Fruit fly (Drosophila melanogaster): Measurements from ENCODE around the gene swm.

Gene swm

dm6 chr2L:19533247-19533646 lies 40.2 kb downstream of the swm start, which contains the start of gene CG33116 (continued):
- TF ChIP-seq BEAF-32 (GFP tag; optimal IDR thresholded peaks at IDR 0.05) (peak; percentile 29), CG6272 (GFP tag; IDR thresholded peaks at IDR 0.05) (peak; percentile 30; the same call in 1 of the 2 replicates), Adf1 (GFP tag; IDR thresholded peaks at IDR 0.05) (peak; percentile 91), z (GFP tag; IDR thresholded peaks at IDR 0.05) (no peak), sna (GFP tag; IDR thresholded peaks at IDR 0.05; ENCODE audit: partially characterized antibody) (no peak), nmo (GFP tag; optimal IDR thresholded peaks at IDR 0.05) (peak; percentile 83), sc (optimal IDR thresholded peaks at IDR 0.05) (no peak), sc (GFP tag; optimal IDR thresholded peaks at IDR 0.05) (peak; percentile 55), CG4730 (GFP tag; IDR thresholded peaks at IDR 0.05) (peak; percentile 55), CG11695 (GFP tag; IDR thresholded peaks at IDR 0.05) (peak; percentile 76; the same call in 2 of the 3 replicates), cas (GFP tag; IDR thresholded peaks at IDR 0.05) (peak; percentile 32; the same call in 1 of the 2 replicates), otp (GFP tag; IDR thresholded peaks at IDR 0.05) (peak; percentile 43; the same call in 2 of the 3 replicates), HLHmδ (GFP tag; optimal IDR thresholded peaks at IDR 0.05) (peak; percentile 23), Doc2 (GFP tag; IDR thresholded peaks at IDR 0.05) (no peak), CG1792 (GFP tag; optimal IDR thresholded peaks at IDR 0.05) (peak; percentile 63), Hr3 (GFP tag; optimal IDR thresholded peaks at IDR 0.05) (peak; percentile 82), peb (GFP tag; IDR thresholded peaks at IDR 0.05) (peak; percentile 24; the same call in 1 of the 2 replicates), ERR (GFP tag; optimal IDR thresholded peaks at IDR 0.05) (peak; percentile 60), fu2 (GFP tag; optimal IDR thresholded peaks at IDR 0.05) (peak; percentile 88), Nf-YA (GFP tag; IDR thresholded peaks at IDR 0.05) (no peak; the same call in 1 of the 2 replicates), CG11247 (GFP tag; IDR thresholded peaks at IDR 0.05) (peak; percentile 71), kah (GFP tag; optimal IDR thresholded peaks at IDR 0.05) (peak; percentile 43), CG12071 (GFP tag; optimal IDR thresholded peaks at IDR 0.05) (peak; percentile 79), CG9797 (GFP tag; optimal IDR thresholded peaks at IDR 0.05) (peak; percentile 23), CG7372 (GFP tag; IDR thresholded peaks at IDR 0.05) (0 out of 2 replicates have a peak, but pooled peaks have one; percentile 13), CG9876 (GFP tag; optimal IDR thresholded peaks at IDR 0.05) (peak; percentile 69), CG31441 (GFP tag; IDR thresholded peaks at IDR 0.05) (peak; percentile 85), CG2875 (GFP tag; optimal IDR thresholded peaks at IDR 0.05) (peak; percentile 70), CG8089 (GFP tag; optimal IDR thresholded peaks at IDR 0.05) (peak; percentile 68), so (GFP tag; IDR thresholded peaks at IDR 0.05) (peak; percentile 71; the same call in 2 of the 3 replicates), Mrtf (GFP tag; IDR thresholded peaks at IDR 0.05) (peak; percentile 40; the same call in 1 of the 3 replicates), Ets97D (GFP tag; optimal IDR thresholded peaks at IDR 0.05) (peak; percentile 79), CG12299 (tag; optimal IDR thresholded peaks at IDR 0.05) (peak; percentile 45), lov (optimal IDR thresholded peaks at IDR 0.05) (no peak), lov (GFP tag; IDR thresholded peaks at IDR 0.05) (peak; percentile 81), mam (GFP tag; optimal IDR thresholded peaks at IDR 0.05) (peak; percentile 87), sob (GFP tag; IDR thresholded peaks at IDR 0.05) (peak; percentile 89), pros (GFP tag; optimal IDR thresholded peaks at IDR 0.05) (no peak), slbo (GFP tag; IDR thresholded peaks at IDR 0.05) (peak; percentile 84), slou (GFP tag; optimal IDR thresholded peaks at IDR 0.05) (peak; percentile 77), org-1 (GFP tag; optimal IDR thresholded peaks at IDR 0.05) (peak; percentile 75), shn (GFP tag; optimal IDR thresholded peaks at IDR 0.05) (peak; percentile 89), CG17912 (GFP tag; optimal IDR thresholded peaks at IDR 0.05) (peak; percentile 56), HLH54F (GFP tag; optimal IDR thresholded peaks at IDR 0.05) (peak; percentile 92), twi (tag; optimal IDR thresholded peaks at IDR 0.05) (peak; percentile 64)

All from whole organism, embryonic.